Worm (Caenorhabditis elegans) whole organism, dauer: ENCODE measurements around the gene daf-9.

Experiments
- unc-62 ChIP-seq: sonication (generic microtip); optimal IDR thresholded peaks from 2 replicates; lab custom pipeline; 2017; ENCODE audit warnings: missing biosample characterization, missing genetic modification reagents, missing genetic modification characterization

daf-9 gene

DNA sequence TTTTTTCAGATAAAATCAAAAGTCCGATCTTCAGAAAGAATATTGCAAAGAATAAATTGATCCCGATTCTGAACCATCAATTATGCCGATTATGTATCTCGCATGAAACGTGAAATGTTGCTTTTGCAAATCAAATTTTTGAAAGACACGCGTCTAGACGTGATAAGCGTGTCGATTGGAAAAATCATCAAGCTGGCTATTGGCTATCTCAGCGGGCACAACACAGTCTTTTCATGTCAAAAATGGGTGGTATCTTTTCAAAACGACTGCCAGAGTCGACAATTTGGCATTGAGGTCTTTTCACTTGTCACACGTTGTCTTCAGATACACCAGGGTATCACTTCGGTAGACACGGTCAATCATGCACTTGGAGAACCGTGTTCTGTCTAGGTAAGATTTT lies at the start of gene daf-9:
TSS of gene daf-9 (plus strand) at position 301 of the 400 bp plus-strand sequence.
- no peak for TF ChIP-seq unc-62 (GFP tag; lab: Kevin White, UChicago)

ce11 chrX:6150449-6150848 lies 46.3 kb upstream of the daf-9 start, which contains the start of gene tag-275:
Gene tag-275 (minus strand): TSS chrX:6150549.
- TF ChIP-seq unc-62 (GFP tag; lab: Kevin White, UChicago), result no peak

ce11 chrX:6150949-6151519 lies 45.7 kb upstream of the daf-9 start:
- no peak for TF ChIP-seq unc-62 (GFP tag; lab: Kevin White, UChicago)

- TF ChIP-seq unc-62 (GFP tag; lab: Kevin White, UChicago), result no peak
Measured at ce11 chrX:6155436-6155835, 41.3 kb upstream of the daf-9 start.

ce11 chrX:6157411-6157916 lies 39.3 kb upstream of the daf-9 start:
- no peak for TF ChIP-seq unc-62 (GFP tag; lab: Kevin White, UChicago)

DNA sequence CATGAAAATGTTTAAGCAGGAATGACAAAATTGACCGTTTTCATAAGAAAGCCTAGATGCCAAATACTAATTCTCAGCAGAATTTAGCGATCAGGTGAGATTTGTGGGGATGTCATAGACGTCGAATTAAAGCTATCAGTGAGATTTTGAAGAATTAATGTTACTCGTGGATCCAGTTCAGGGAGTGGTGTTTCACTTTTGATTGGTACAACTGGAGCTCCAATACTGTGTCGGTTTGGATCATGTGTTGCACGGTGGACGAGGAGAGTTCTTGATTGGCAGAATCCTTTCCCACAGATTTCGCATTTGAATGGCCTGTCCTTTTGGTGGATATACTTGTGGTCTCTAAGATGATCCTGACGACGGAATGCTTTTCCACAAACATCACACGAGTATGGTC lies 37.2 kb upstream of the daf-9 start:
- no peak for TF ChIP-seq unc-62 (GFP tag; lab: Kevin White, UChicago)

DNA sequence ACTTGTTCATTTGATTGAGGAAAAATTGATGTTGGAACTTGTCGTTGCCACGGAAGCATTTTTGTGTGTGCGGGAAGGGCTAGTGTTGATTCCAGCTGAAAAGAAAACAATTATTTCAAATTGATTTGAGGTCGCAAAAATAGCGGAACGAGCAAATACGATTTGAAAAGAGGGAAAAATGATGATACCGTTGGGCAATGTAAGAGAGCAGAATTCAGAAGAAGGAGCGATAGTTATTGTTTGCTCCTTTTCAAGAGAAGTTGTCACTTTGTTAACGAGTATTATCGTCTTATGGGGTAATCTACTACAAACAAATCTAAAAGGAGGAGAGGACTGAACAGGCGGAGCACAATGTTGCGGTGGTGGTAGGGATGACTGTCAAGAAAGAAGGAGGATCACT lies 36.3 kb upstream of the daf-9 start, which contains the start of gene odd-2:
TSS of gene odd-2 (minus strand) at position 101 of the 400 bp plus-strand sequence.
- no peak for TF ChIP-seq unc-62 (GFP tag; lab: Kevin White, UChicago)

- TF ChIP-seq unc-62 (GFP tag; lab: Kevin White, UChicago), result no peak
Measured at ce11 chrX:6162037-6162436, 34.7 kb upstream of the daf-9 start.

ce11 chrX:6167376-6167775 lies 29.4 kb upstream of the daf-9 start:
- no peak for TF ChIP-seq unc-62 (GFP tag; lab: Kevin White, UChicago)

DNA sequence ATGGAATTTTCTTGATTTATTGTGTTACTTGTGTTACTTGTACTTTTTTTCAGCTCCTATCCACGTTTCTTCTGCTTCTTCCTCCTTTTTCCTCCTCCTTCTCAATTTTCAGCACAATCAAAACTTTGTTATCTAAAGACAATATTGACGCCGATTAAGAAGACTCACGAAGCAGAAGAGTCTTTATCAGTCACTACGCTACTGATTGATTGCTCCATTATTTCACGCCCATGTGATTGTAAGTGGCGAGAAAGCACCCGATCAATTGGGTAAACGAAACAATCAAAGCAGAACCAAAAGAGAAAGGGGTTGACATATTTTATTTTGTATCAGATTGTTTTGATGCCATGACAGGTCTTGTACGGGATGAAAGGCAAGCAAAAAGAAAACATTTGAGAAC lies 27.5 kb upstream of the daf-9 start, which contains the start of gene T25B2.2:
TSS of gene T25B2.2 (plus strand) at position 392 of the 400 bp plus-strand sequence.
- no peak for TF ChIP-seq unc-62 (GFP tag; lab: Kevin White, UChicago)

DNA sequence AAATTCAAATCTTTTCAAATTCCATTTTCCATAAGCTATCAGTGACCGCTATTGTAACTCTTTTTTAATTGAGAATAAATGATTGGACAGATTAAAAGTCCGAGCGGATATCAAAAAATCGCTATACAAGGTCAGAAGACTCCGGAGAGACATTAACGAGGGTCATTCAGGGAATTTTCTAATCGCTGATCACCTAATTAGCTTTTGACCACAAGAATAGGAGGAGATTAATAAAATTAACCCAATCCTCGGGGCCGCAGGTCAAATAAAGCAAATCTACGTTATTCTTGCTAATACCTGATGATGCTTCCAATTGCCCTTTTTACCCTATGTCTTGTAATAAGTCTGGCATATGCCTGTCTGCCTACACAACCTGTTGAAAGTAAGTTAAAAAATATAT lies 23.1 kb upstream of the daf-9 start, which contains the start of gene T25B2.1:
TSS of gene T25B2.1 (plus strand) at position 301 of the 400 bp plus-strand sequence.
- TF ChIP-seq unc-62 (GFP tag; lab: Kevin White, UChicago), result no peak

DNA sequence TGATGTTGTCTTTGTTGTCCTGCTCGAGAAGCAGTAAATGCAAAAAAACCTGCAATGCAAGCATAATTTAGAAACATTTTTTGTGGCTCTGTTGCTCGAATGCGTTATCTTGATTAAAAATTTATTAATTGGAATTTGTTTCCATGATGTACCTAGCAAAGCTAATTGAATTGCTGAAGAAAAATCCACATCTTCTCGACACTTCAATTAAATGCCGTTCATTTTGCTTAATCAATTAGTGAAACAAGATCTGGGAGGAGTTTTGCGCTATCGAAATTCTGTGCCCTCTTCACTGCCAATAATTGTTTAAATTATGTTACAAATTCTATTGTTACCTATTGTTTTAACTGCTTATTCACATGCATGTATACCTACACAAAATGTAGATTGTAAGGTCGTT lies 20.9 kb upstream of the daf-9 start, which contains the start of gene T25B2.3:
TSS of gene T25B2.3 (plus strand) at position 301 of the 400 bp plus-strand sequence.
- no peak for TF ChIP-seq unc-62 (GFP tag; lab: Kevin White, UChicago)

DNA sequence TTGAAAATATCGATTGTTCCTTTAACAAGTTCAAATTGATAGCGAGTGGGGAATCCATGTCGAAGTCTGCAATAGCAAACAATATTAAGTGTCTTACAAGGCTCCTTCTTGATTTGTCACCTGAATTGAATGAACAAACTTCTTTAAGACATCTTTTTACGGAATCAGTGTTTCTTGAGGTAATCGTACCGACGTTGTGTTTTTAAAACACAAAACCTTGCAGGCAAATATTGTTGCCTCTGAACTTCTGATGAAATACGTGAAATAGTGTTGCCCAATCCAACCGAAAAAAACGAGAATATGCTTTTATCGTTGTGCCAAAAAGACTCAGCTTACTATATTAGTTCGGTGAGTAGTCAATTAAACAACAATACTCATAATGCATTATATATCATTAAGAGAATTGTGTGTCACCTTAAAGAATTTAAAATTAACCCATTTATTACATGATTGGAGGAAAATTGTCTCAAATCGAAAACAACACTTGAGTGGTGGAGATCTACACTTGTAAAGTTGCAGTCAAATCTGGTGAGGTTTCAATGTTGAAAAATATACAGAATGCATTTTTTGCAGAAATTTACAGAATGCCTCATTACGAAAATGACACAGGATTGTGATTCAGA lies 18.7 kb upstream of the daf-9 start, which contains the start of the genes T25B2.4 and T13C5.3:
TSS of gene T25B2.4 (plus strand) at position 301 of the 623 bp plus-strand sequence.
TSS of gene T13C5.3 (plus strand) at position 573 of the 623 bp plus-strand sequence.
- TF ChIP-seq unc-62 (GFP tag; lab: Kevin White, UChicago), result no peak

- no peak for TF ChIP-seq unc-62 (GFP tag; lab: Kevin White, UChicago)
Measured at ce11 chrX:6178989-6179388, 17.7 kb upstream of the daf-9 start.

DNA sequence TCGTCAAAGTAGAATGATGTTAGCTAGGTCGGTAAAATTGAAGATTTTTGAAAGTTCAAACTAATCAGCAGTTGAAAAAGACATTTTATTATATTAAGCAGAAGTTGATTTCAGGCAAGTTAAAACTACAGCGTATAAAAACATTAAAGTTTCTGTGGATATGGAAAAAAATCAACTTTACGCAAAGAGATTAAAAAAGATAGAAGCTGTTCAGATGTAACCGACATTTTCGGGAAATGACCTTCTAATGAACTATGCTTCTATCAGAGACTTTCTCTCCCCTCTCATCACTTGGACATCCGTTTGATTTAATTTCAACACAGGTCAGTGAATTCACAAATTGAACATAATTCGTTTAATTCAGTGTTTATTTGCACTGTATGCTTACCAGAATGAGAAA lies 16.4 kb upstream of the daf-9 start, which contains the start of gene T13C5.7:
TSS of gene T13C5.7 (plus strand) at position 301 of the 400 bp plus-strand sequence.
- TF ChIP-seq unc-62 (GFP tag; lab: Kevin White, UChicago), result no peak

DNA sequence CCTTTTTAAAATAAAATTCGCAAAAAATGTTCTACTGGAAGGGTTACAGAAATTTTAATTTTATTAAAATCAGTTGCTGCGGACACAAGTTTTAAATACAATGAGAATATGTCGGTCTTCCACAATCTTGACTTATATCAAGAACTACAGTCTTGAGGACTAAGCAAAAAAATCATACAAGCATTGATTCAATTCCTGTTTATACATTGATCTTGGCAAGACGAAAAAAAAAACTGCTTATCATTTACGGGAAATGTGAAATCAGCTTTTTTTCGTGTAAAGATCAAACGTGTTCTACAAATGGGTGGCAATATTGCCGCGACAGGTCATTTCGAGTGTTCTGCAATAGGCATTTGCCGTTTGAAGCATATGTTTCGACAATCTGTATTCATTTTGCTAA lies 12.0 kb upstream of the daf-9 start, which contains the start of gene T13C5.2:
TSS of gene T13C5.2 (plus strand) at position 301 of the 400 bp plus-strand sequence.
- no peak for TF ChIP-seq unc-62 (GFP tag; lab: Kevin White, UChicago)
